Worm (Caenorhabditis elegans): ENCODE results near the gene gur-4.

Gene gur-4

DNA sequence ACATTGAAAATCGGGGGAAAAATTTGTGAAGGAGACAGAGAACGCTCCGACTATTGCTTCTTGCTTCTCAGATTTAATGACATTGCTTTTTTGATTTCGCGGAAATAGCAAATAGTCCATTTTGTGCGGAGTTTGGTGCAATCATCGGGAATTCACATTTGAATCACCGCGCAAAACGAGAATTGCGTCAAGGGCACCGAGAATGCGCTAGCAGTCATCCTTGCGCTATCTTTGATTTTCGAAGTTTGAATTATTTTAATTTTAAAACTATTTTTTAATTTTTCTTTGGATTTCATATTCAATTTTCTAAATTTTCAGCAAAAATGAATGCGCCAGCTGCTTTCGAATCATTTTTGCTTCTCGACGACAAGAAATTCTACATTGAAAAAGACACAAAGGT is 44.8 kb upstream of the gur-4 start, which contains the start of gene rpb-11 (continued):
- TF ChIP-seq dpff-1 (tag; optimal IDR thresholded peaks at IDR 0.05): no peak
- TF ChIP-seq Y56A3A.18 (GFP tag; IDR thresholded peaks at IDR 0.05): peak; percentile 91
- TF ChIP-seq nfya-2 (GFP tag; IDR thresholded peaks at IDR 0.05): no peak
- no peak for TF ChIP-seq lin-26 (GFP tag; IDR thresholded peaks at IDR 0.05)
- no peak for TF ChIP-seq mes-4 (tag; optimal IDR thresholded peaks at IDR 0.05)
- TF ChIP-seq ceh-40 (GFP tag; IDR thresholded peaks at IDR 0.05): no peak
- TF ChIP-seq attf-6 (GFP tag; IDR thresholded peaks at IDR 0.05): peak; percentile 69; the same call in 1 of the 2 replicates
- TF ChIP-seq tbp1 (GFP tag; optimal IDR thresholded peaks at IDR 0.05): peak; percentile 69
- TF ChIP-seq Y53G8AR.9 (GFP tag; conservative IDR thresholded peaks at IDR 0.05): peak; percentile 97
- no peak for TF ChIP-seq ztf-6 (GFP tag; IDR thresholded peaks at IDR 0.05)
- peak; percentile 83 for TF ChIP-seq ZK185.1 (tag; optimal IDR thresholded peaks at IDR 0.05; ENCODE audit: poor library complexity, severe bottlenecking)
- peak; percentile 91 for TF ChIP-seq tlf-1 (GFP tag; optimal IDR thresholded peaks at IDR 0.05)
- peak; percentile 86 for TF ChIP-seq D2030.7 (GFP tag; IDR thresholded peaks at IDR 0.05)
- no peak for TF ChIP-seq T26A5.8 (tag; optimal IDR thresholded peaks at IDR 0.05)
- no peak for TF ChIP-seq aptf-2 (GFP tag; conservative IDR thresholded peaks at IDR 0.05)
- TF ChIP-seq sptf-2 (GFP tag; optimal IDR thresholded peaks at IDR 0.05): no peak
- peak; percentile 74 for TF ChIP-seq hsf-1 (GFP tag; IDR thresholded peaks at IDR 0.05)
- TF ChIP-seq let-607 (tag; optimal IDR thresholded peaks at IDR 0.05): peak in 1 of 2 experiments; percentile 66
- peak; percentile 57 for TF ChIP-seq F49E8.2 (tag; optimal IDR thresholded peaks at IDR 0.05; ENCODE audit: insufficient read depth)
- TF ChIP-seq dpl-1 (GFP tag; optimal IDR thresholded peaks at IDR 0.05): peak; percentile 97
- no peak for TF ChIP-seq sea-2 (GFP tag; IDR thresholded peaks at IDR 0.05)
- no peak for TF ChIP-seq tbx-9 (tag; optimal IDR thresholded peaks at IDR 0.05; ENCODE audit: borderline replicate concordance)
- peak; percentile 82 for TF ChIP-seq F23B12.7 (tag; optimal IDR thresholded peaks at IDR 0.05; ENCODE audit: insufficient read depth)
- TF ChIP-seq ama-1 (optimal IDR thresholded peaks at IDR 0.05): no peak
- no peak for TF ChIP-seq ama-1 (GFP tag; optimal IDR thresholded peaks at IDR 0.05)
- TF ChIP-seq egl-44 (GFP tag; IDR thresholded peaks at IDR 0.05): 0 out of 2 replicates have a peak, but pooled peaks have one; percentile 28
- TF ChIP-seq rpc-1 (optimal IDR thresholded peaks at IDR 0.05): no peak
- no peak for TF ChIP-seq rpc-1 (tag; optimal IDR thresholded peaks at IDR 0.05)
- peak; percentile 80 to 98 (median 90) for TF ChIP-seq lin-35 (GFP tag; optimal IDR thresholded peaks at IDR 0.05)
- TF ChIP-seq ceh-27 (GFP tag; optimal IDR thresholded peaks at IDR 0.05): peak; percentile 72
- no peak for TF ChIP-seq cebp-1 (GFP tag; IDR thresholded peaks at IDR 0.05)
- TF ChIP-seq cebp-1 (tag; optimal IDR thresholded peaks at IDR 0.05): peak; percentile 88
- peak; percentile 82 for TF ChIP-seq repo-1 (tag; optimal IDR thresholded peaks at IDR 0.05)
- TF ChIP-seq F57C9.4 (tag; optimal IDR thresholded peaks at IDR 0.05): no peak
- peak; percentile 38 for TF ChIP-seq him-1 (tag; optimal IDR thresholded peaks at IDR 0.05)
- no peak for TF ChIP-seq nhr-179 (tag; optimal IDR thresholded peaks at IDR 0.05)
- TF ChIP-seq lir-1 (GFP tag; conservative IDR thresholded peaks at IDR 0.05): peak; percentile 82
- TF ChIP-seq chd-7 (tag; optimal IDR thresholded peaks at IDR 0.05): peak; percentile 63
- TF ChIP-seq madf-8 (GFP tag; conservative IDR thresholded peaks at IDR 0.05): peak; percentile 59
- TF ChIP-seq T07F8.4 (tag; optimal IDR thresholded peaks at IDR 0.05): no peak
- TF ChIP-seq ceh-100 (GFP tag; IDR thresholded peaks at IDR 0.05): peak; percentile 95
- no peak for TF ChIP-seq ztf-3 (GFP tag; optimal IDR thresholded peaks at IDR 0.05)
- TF ChIP-seq attf-5 (GFP tag; optimal IDR thresholded peaks at IDR 0.05): peak; percentile 95
- peak; percentile 95 for TF ChIP-seq lin-40 (tag; optimal IDR thresholded peaks at IDR 0.05)
- TF ChIP-seq let-526 (GFP tag; IDR thresholded peaks at IDR 0.05): 0 out of 2 replicates have a peak, but pooled peaks have one; percentile 63
- peak; percentile 95 for TF ChIP-seq madf-3 (GFP tag; IDR thresholded peaks at IDR 0.05)
- peak; percentile 95 for TF ChIP-seq ekl-4 (GFP tag; IDR thresholded peaks at IDR 0.05)
- TF ChIP-seq ceh-91 (GFP tag; IDR thresholded peaks at IDR 0.05): peak; percentile 72
- no peak for TF ChIP-seq attf-3 (GFP tag; conservative IDR thresholded peaks at IDR 0.05)

Data from whole organism, young adult.